Worm (Caenorhabditis elegans) whole organism, young adult: ENCODE data around the gene arf-1.
A peak's percentile ranks its signal among the peaks of the same experiment; 100 is the strongest.

Experiments used
- B0035.1 ChIP-seq: sonication (generic microtip); optimal IDR thresholded peaks from 2 replicates; lab custom pipeline; 2016; ENCODE audit warnings: missing genetic modification characterization, mild to moderate bottlenecking, missing compliant biosample characterization, missing genotype, missing genetic modification reagents
- B0336.3 ChIP-seq: fragments of 200-800 bp; sonication (Bioruptor generic); IDR thresholded peaks from 2 replicates; pipeline ENCODE4 v1.3.6; 2022; ENCODE audit warnings: missing genetic modification characterization, missing compliant biosample characterization
- D2030.7 ChIP-seq: fragments of 200-800 bp; sonication (Bioruptor generic); IDR thresholded peaks from 2 replicates; pipeline ENCODE4 v1.3.6; 2022; ENCODE audit warnings: missing genetic modification reagents, missing genetic modification characterization, missing compliant biosample characterization
- F39B2.1 ChIP-seq: fragments of 200-800 bp; sonication (Bioruptor generic); IDR thresholded peaks from 2 replicates; pipeline ENCODE4 v1.3.6; 2022; ENCODE audit warnings: missing genetic modification reagents, missing genetic modification characterization, missing compliant biosample characterization
- K12H6.12 ChIP-seq: fragments of 200-800 bp; sonication (Bioruptor generic); optimal IDR thresholded peaks from 2 replicates; lab custom pipeline; 2018; ENCODE audit warnings: mild to moderate bottlenecking, missing genetic modification characterization, missing compliant biosample characterization
- T07F8.4 ChIP-seq: sonication (generic microtip); optimal IDR thresholded peaks from 2 replicates; lab custom pipeline; 2016; ENCODE audit warnings: mild to moderate bottlenecking, missing genetic modification characterization, moderate library complexity, missing compliant biosample characterization
- Y53F4B.3 ChIP-seq: fragments of 200-800 bp; sonication (Bioruptor generic); IDR thresholded peaks from 2 replicates; pipeline ENCODE4 v1.3.6; 2022; ENCODE audit warnings: missing genetic modification reagents, missing genetic modification characterization, missing compliant biosample characterization
- Y53G8AR.9 ChIP-seq: fragments of 200-800 bp; sonication (Bioruptor generic); conservative IDR thresholded peaks from 2 replicates; pipeline ENCODE4 v1.3.6; 2022; ENCODE audit warnings: missing genetic modification reagents, missing genetic modification characterization, missing compliant biosample characterization
- Y67H2A.10 ChIP-seq: fragments of 200-800 bp; sonication (Bioruptor generic); conservative IDR thresholded peaks from 2 replicates; pipeline ENCODE4 v1.3.6; 2022; ENCODE audit warnings: missing genetic modification reagents, missing genetic modification characterization, missing compliant biosample characterization
- Y79H2A.3 ChIP-seq: fragments of 200-800 bp; sonication (Bioruptor generic); conservative IDR thresholded peaks from 2 replicates; pipeline ENCODE4 v1.3.6; 2022; ENCODE audit warnings: missing genetic modification reagents, missing genetic modification characterization, missing compliant biosample characterization
- ZK185.1 ChIP-seq: sonication (generic microtip); optimal IDR thresholded peaks from 2 replicates; lab custom pipeline; 2016; ENCODE audit warnings: mild to moderate bottlenecking, missing genetic modification characterization, missing compliant biosample characterization; ENCODE audit not compliant: poor library complexity, severe bottlenecking
- ama-1 ChIP-seq, 3 experiments: fragments of 150-350 bp in 1 of 3; sonication (generic microtip) in 2 of 3; optimal IDR thresholded peaks; 2 replicates each; lab custom pipeline; 2014 to 2018; ENCODE audit warnings: missing biosample characterization in 2 of 3, missing genetic modification characterization in 2 of 3, missing genetic modification reagents in 2 of 3
- aptf-2 ChIP-seq: fragments of 200-800 bp; sonication (Bioruptor generic); conservative IDR thresholded peaks from 2 replicates; pipeline ENCODE4 v1.3.6; 2022; ENCODE audit warnings: missing genetic modification reagents, missing genetic modification characterization, missing compliant biosample characterization
- aptf-3 ChIP-seq: fragments of 200-800 bp; sonication (Bioruptor generic); IDR thresholded peaks from 2 replicates; pipeline ENCODE4 v1.3.6; 2022; ENCODE audit warnings: missing genetic modification characterization, missing compliant biosample characterization
- atf-7 ChIP-seq: sonication (generic microtip); optimal IDR thresholded peaks from 2 replicates; lab custom pipeline; 2017; ENCODE audit warnings: mild to moderate bottlenecking, missing genetic modification characterization, missing compliant biosample characterization
- ccch-3 ChIP-seq: fragments of 200-800 bp; sonication (Bioruptor generic); optimal IDR thresholded peaks from 2 replicates; lab custom pipeline; 2018; ENCODE audit warnings: mild to moderate bottlenecking, missing genetic modification characterization, missing compliant biosample characterization
- cebp-1 ChIP-seq, 2 experiments: fragments of 200-800 bp in 1 of 2; sonication (Bioruptor generic) in 1 of 2; sonication (generic microtip) in 1 of 2; IDR thresholded peaks in 1 of 2; optimal IDR thresholded peaks in 1 of 2; 2 replicates each; pipeline versions ENCODE4 v1.3.6 to Lab custom; 2017 to 2022; ENCODE audit warnings: missing compliant biosample characterization in 2 of 2, missing genetic modification characterization in 2 of 2, mild to moderate bottlenecking in 1 of 2, missing genetic modification reagents in 1 of 2, moderate library complexity in 1 of 2
- ceh-100 ChIP-seq: fragments of 200-800 bp; sonication (Bioruptor generic); IDR thresholded peaks from 2 replicates; pipeline ENCODE4 v1.3.6; 2022; ENCODE audit warnings: missing genetic modification reagents, missing genetic modification characterization, missing compliant biosample characterization
- ceh-27 ChIP-seq: fragments of 200-800 bp; sonication (Bioruptor generic); optimal IDR thresholded peaks from 2 replicates; lab custom pipeline; 2018; ENCODE audit warnings: mild to moderate bottlenecking, missing genetic modification characterization, moderate library complexity, missing compliant biosample characterization
- chd-7 ChIP-seq: sonication (generic microtip); optimal IDR thresholded peaks from 2 replicates; lab custom pipeline; 2016; ENCODE audit warnings: mild to moderate bottlenecking, missing genetic modification characterization, moderate library complexity, missing compliant biosample characterization
- die-1 ChIP-seq: sonication (generic microtip); optimal IDR thresholded peaks from 2 replicates; lab custom pipeline; 2016; ENCODE audit warnings: missing genotype, mild to moderate bottlenecking, missing genetic modification characterization, missing compliant biosample characterization
- efl-1 ChIP-seq: fragments of 150-350 bp; optimal IDR thresholded peaks from 2 replicates; lab custom pipeline; 2014; ENCODE audit warnings: missing biosample characterization, missing genetic modification reagents, missing genetic modification characterization
- fkh-3 ChIP-seq: sonication (generic microtip); optimal IDR thresholded peaks from 2 replicates; lab custom pipeline; 2016; ENCODE audit warnings: mild to moderate bottlenecking, missing genetic modification characterization, missing compliant biosample characterization
- him-1 ChIP-seq: sonication (generic microtip); optimal IDR thresholded peaks from 2 replicates; lab custom pipeline; 2016; ENCODE audit warnings: missing genotype, missing genetic modification reagents, missing genetic modification characterization, missing compliant biosample characterization
- hlh-12 ChIP-seq: sonication (generic microtip); optimal IDR thresholded peaks from 2 replicates; lab custom pipeline; 2016; ENCODE audit warnings: missing genetic modification characterization, missing compliant biosample characterization
- hmg-1.2 ChIP-seq: fragments of 200-800 bp; sonication (Bioruptor generic); IDR thresholded peaks from 2 replicates; pipeline ENCODE4 v1.3.6; 2022; ENCODE audit warnings: missing genetic modification reagents, missing genetic modification characterization, missing compliant biosample characterization
- lin-35 ChIP-seq, 3 experiments: fragments of 150-350 bp in 2 of 3; sonication (generic microtip) in 1 of 3; optimal IDR thresholded peaks; 2 replicates each; lab custom pipeline; 2014 to 2018; ENCODE audit warnings: missing biosample characterization in 3 of 3, missing genetic modification characterization in 3 of 3, missing genetic modification reagents in 3 of 3
- lin-40 ChIP-seq: sonication (generic microtip); optimal IDR thresholded peaks from 2 replicates; lab custom pipeline; 2016; ENCODE audit warnings: missing genetic modification characterization, mild to moderate bottlenecking, missing compliant biosample characterization, missing genotype, missing genetic modification reagents
- lsy-27 ChIP-seq: sonication (generic microtip); optimal IDR thresholded peaks from 2 replicates; lab custom pipeline; 2017; ENCODE audit warnings: missing genetic modification characterization, mild to moderate bottlenecking, missing compliant biosample characterization, antibody characterized with exemption, missing genotype, borderline replicate concordance; ENCODE audit not compliant: insufficient read depth
- madf-6 ChIP-seq: fragments of 200-800 bp; sonication (Bioruptor generic); IDR thresholded peaks from 2 replicates; pipeline ENCODE4 v1.3.6; 2022; ENCODE audit warnings: missing genetic modification reagents, missing genetic modification characterization, missing compliant biosample characterization
- mcd-1 ChIP-seq: fragments of 200-800 bp; sonication (Bioruptor generic); IDR thresholded peaks from 2 replicates; pipeline ENCODE4 v1.3.6; 2022; ENCODE audit warnings: missing genetic modification reagents, missing genetic modification characterization, missing compliant biosample characterization
- nfyb-1 ChIP-seq: fragments of 200-800 bp; sonication (Bioruptor generic); IDR thresholded peaks from 2 replicates; pipeline ENCODE4 v1.3.6; 2022; ENCODE audit warnings: missing genetic modification reagents, missing genetic modification characterization, missing compliant biosample characterization
- nhr-179 ChIP-seq: sonication (generic microtip); optimal IDR thresholded peaks from 2 replicates; lab custom pipeline; 2016; ENCODE audit warnings: mild to moderate bottlenecking, missing genetic modification characterization, missing compliant biosample characterization
- nhr-90 ChIP-seq: sonication (generic microtip); optimal IDR thresholded peaks from 2 replicates; lab custom pipeline; 2016; ENCODE audit warnings: missing genotype, mild to moderate bottlenecking, missing genetic modification characterization, missing compliant biosample characterization
- rcor-1 ChIP-seq: fragments of 200-800 bp; sonication (Bioruptor generic); IDR thresholded peaks from 2 replicates; pipeline ENCODE4 v1.3.6; 2022; ENCODE audit warnings: missing genetic modification reagents, missing genetic modification characterization, missing compliant biosample characterization
- repo-1 ChIP-seq: sonication (generic microtip); optimal IDR thresholded peaks from 2 replicates; lab custom pipeline; 2017; ENCODE audit warnings: mild to moderate bottlenecking, missing genetic modification characterization, missing compliant biosample characterization
- rpc-1 ChIP-seq, 2 experiments: fragments of 150-350 bp in 1 of 2; sonication (generic microtip) in 1 of 2; optimal IDR thresholded peaks; 2 replicates each; lab custom pipeline; 2014 to 2018; ENCODE audit warnings: missing biosample characterization in 1 of 2, missing genetic modification characterization in 1 of 2, missing genetic modification reagents in 1 of 2, missing genotype in 1 of 2
- sdz-38 ChIP-seq: sonication (generic microtip); optimal IDR thresholded peaks from 2 replicates; lab custom pipeline; 2016; ENCODE audit warnings: missing genotype, missing genetic modification characterization, missing compliant biosample characterization
- xnd-1 ChIP-seq: sonication (generic microtip); optimal IDR thresholded peaks from 2 replicates; lab custom pipeline; 2016; ENCODE audit warnings: missing genotype, missing genetic modification reagents, missing genetic modification characterization, missing compliant biosample characterization
- zfh-2 ChIP-seq: fragments of 200-800 bp; sonication (Bioruptor generic); conservative IDR thresholded peaks from 2 replicates; pipeline ENCODE4 v1.3.6; 2022; ENCODE audit warnings: missing genetic modification reagents, missing genetic modification characterization, missing compliant biosample characterization
- zim-3 ChIP-seq: sonication (generic microtip); optimal IDR thresholded peaks from 2 replicates; lab custom pipeline; 2017; ENCODE audit warnings: mild to moderate bottlenecking, missing genetic modification characterization, moderate library complexity, missing compliant biosample characterization
- ztf-25 ChIP-seq: fragments of 200-800 bp; sonication (Bioruptor generic); IDR thresholded peaks from 2 replicates; pipeline ENCODE4 v1.3.6; 2022; ENCODE audit warnings: missing genetic modification reagents, missing genetic modification characterization, missing compliant biosample characterization
- ztf-6 ChIP-seq: fragments of 200-800 bp; sonication (Bioruptor generic); IDR thresholded peaks from 2 replicates; pipeline ENCODE4 v1.3.6; 2022; ENCODE audit warnings: missing genetic modification reagents, missing genetic modification characterization, missing compliant biosample characterization

Gene arf-1

DNA sequence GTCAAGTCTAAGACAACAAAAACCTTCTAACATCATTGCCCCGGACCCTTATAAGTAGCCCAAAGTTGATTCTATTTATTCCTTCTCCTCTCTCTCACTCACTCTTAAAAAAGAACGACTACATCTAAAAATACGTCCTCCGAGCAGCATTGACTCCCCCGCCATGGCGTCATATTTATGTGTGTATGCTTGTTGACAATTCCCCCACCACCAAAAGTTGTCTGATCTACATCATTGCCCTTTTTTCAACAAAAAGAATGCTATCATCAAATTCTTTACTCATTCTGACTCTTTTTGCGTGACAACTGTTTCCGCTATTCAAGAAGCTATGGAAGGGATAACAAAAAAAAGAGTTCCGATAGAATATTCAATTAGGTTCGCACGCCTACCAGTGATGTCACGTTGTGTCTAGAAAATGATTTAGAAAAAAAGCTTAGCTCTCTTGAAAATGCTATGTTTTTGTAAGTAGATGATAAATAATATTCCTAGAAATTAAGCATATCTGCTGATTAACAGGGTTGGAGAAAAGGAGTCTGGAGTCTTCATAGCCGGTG, 42.9 kb downstream of the arf-1 start:
- TF ChIP-seq B0336.3 (GFP tag; lab: Robert Waterston, UW) (no peak), ztf-6 (GFP tag; lab: Robert Waterston, UW) (no peak), ama-1 (optimal IDR thresholded peaks at IDR 0.05; lab: Kevin White, UChicago) (no peak), ama-1 (GFP tag; optimal IDR thresholded peaks at IDR 0.05; lab: Kevin White, UChicago) (no peak), aptf-2 (GFP tag; lab: Robert Waterston, UW) (no peak), Y53G8AR.9 (GFP tag; lab: Robert Waterston, UW) (no peak), die-1 (tag; lab: Kevin White, UChicago) (no peak), nhr-90 (tag; lab: Kevin White, UChicago) (no peak), ztf-25 (GFP tag; lab: Robert Waterston, UW) (no peak), Y53F4B.3 (GFP tag; lab: Robert Waterston, UW) (no peak), ccch-3 (GFP tag; lab: Kevin White, UChicago) (no peak), sdz-38 (tag; lab: Kevin White, UChicago) (no peak), Y79H2A.3 (GFP tag; lab: Robert Waterston, UW) (no peak), madf-6 (GFP tag; lab: Robert Waterston, UW) (no peak), Y67H2A.10 (no peak)

DNA sequence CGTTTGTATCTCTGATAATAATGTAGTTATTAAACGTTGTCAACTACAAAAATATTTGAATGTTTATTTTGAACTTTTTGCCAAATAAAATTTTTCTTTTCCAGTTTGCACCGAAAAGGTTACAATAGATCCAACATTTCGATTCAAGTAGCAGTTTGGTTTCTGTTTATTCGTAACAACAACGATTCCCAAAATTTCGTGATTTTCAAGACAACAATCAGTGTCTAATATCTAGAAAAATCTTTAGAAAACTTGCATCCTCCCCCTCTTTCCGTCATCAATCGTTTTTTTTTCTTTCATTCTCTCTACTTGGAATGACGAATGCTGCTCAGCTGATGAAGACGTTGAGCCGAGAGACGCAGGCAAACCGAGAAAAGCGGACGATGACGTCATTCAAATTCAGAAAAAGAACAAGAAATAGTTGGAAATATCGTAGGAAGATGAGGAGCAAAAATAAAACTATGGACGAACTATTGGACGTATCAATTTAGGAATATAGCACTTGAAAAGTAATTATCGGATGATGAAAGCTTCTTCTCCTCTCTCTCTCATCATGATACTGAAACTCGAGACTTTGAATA, 43.9 kb downstream of the arf-1 start:
- TF ChIP-seq nfyb-1 (GFP tag; lab: Robert Waterston, UW) (peak; percentile 57; the same call in 1 of the 2 replicates), fkh-3 (tag; lab: Kevin White, UChicago) (no peak), him-1 (tag; lab: Kevin White, UChicago) (no peak), efl-1 (no peak), xnd-1 (tag; lab: Kevin White, UChicago) (no peak), D2030.7 (GFP tag; lab: Robert Waterston, UW) (no peak), ztf-25 (GFP tag; lab: Robert Waterston, UW) (no peak), rcor-1 (GFP tag; lab: Robert Waterston, UW) (0 out of 2 replicates have a peak, but pooled peaks have one; percentile 35), ceh-100 (GFP tag; lab: Robert Waterston, UW) (no peak), zim-3 (tag; lab: Kevin White, UChicago) (no peak), K12H6.12 (tag; lab: Kevin White, UChicago) (peak; percentile 53), B0035.1 (tag; lab: Kevin White, UChicago) (no peak), atf-7 (peak; percentile 95), lin-40 (peak; percentile 31), zfh-2 (GFP tag; lab: Robert Waterston, UW) (peak; percentile 28; the same call in 1 of the 2 replicates), cebp-1 (GFP tag; IDR thresholded peaks at IDR 0.05; lab: Robert Waterston, UW) (no peak), cebp-1 (tag; optimal IDR thresholded peaks at IDR 0.05; lab: Kevin White, UChicago) (peak; percentile 35), ZK185.1 (tag; lab: Kevin White, UChicago) (peak; percentile 7), mcd-1 (0 out of 2 replicates have a peak, but pooled peaks have one; percentile 48), nhr-179 (no peak), rpc-1 (optimal IDR thresholded peaks at IDR 0.05; lab: Kevin White, UChicago) (no peak), rpc-1 (tag; optimal IDR thresholded peaks at IDR 0.05; lab: Kevin White, UChicago) (no peak), F39B2.1 (GFP tag; lab: Robert Waterston, UW) (no peak), ceh-27 (GFP tag; lab: Kevin White, UChicago) (peak; percentile 17), lin-35 (GFP tag; optimal IDR thresholded peaks at IDR 0.05; lab: Kevin White, UChicago) (peak in 1 of 3 experiments; percentile 84), repo-1 (tag; lab: Kevin White, UChicago) (no peak), hlh-12 (tag; lab: Kevin White, UChicago) (no peak), T07F8.4 (no peak), chd-7 (peak; percentile 24), lsy-27 (tag; lab: Kevin White, UChicago) (no peak), hmg-1.2 (GFP tag; lab: Robert Waterston, UW) (peak; percentile 30; the same call in 1 of the 2 replicates), aptf-3 (GFP tag; lab: Robert Waterston, UW) (no peak)
